Worm (Caenorhabditis elegans): Measurements from ENCODE around the gene B0222.1.
A peak's percentile ranks its signal among the peaks of the same experiment; 100 is the strongest.

The B0222.1 gene

ce11 chrV:9154772-9155171 is 20.7 kb downstream of the B0222.1 start, which contains the start of gene B0222.5:
TSS of gene B0222.5 (minus strand) at chrV:9154872.
- TF ChIP-seq nhr-11 (tag; optimal IDR thresholded peaks at IDR 0.05) (no peak), hlh-17 (GFP tag; optimal IDR thresholded peaks at IDR 0.05; ENCODE audit: borderline replicate concordance) (no peak), lin-14 (GFP tag; optimal IDR thresholded peaks at IDR 0.05) (no peak), ceh-8 (GFP tag; optimal IDR thresholded peaks at IDR 0.05) (no peak), vab-15 (tag; optimal IDR thresholded peaks at IDR 0.05) (no peak), nhr-85 (tag) (no peak), fkh-10 (GFP tag; optimal IDR thresholded peaks at IDR 0.05) (no peak), ets-5 (GFP tag; IDR thresholded peaks at IDR 0.05) (no peak), skn-1 (tag; optimal IDR thresholded peaks at IDR 0.05) (no peak), lin-13 (GFP tag; optimal IDR thresholded peaks at IDR 0.05) (no peak), hlh-4 (tag; optimal IDR thresholded peaks at IDR 0.05) (no peak), nhr-12 (tag; optimal IDR thresholded peaks at IDR 0.05) (no peak), sox-4 (tag; optimal IDR thresholded peaks at IDR 0.05) (no peak)

DNA sequence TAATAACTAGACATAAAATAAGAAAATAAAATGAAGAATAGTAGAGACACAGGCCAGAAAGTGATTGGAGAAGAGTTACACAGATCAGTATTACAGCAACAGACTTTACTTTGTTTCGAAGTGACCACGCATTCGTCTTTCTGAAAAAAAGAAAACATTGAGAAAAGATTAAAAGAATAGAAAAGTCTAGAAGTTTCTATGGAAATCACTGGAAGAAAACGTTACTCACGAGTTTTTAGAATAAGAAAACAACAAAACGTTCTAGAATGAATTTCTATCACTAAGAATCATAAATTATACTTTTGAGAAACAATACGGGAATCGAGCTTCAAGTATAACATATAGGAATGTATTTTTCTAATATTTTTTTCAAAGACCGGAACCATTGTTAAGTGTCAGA is 21.6 kb downstream of the B0222.1 start:
- TF ChIP-seq aly-2 (tag; optimal IDR thresholded peaks at IDR 0.05) (no peak), ceh-63 (GFP tag; optimal IDR thresholded peaks at IDR 0.05) (no peak), dsc-1 (tag; optimal IDR thresholded peaks at IDR 0.05) (no peak), xbp-1 (tag; optimal IDR thresholded peaks at IDR 0.05) (no peak), mab-9 (GFP tag; IDR thresholded peaks at IDR 0.05) (no peak), sox-4 (tag; optimal IDR thresholded peaks at IDR 0.05) (no peak), nhr-90 (tag; optimal IDR thresholded peaks at IDR 0.05; ENCODE audit: poor library complexity) (no peak), nhr-237 (tag; optimal IDR thresholded peaks at IDR 0.05) (no peak), pqm-1 (tag; optimal IDR thresholded peaks at IDR 0.05) (no peak), nhr-20 (tag; optimal IDR thresholded peaks at IDR 0.05) (no peak)

ce11 chrV:9156679-9157078 is 22.6 kb downstream of the B0222.1 start, which contains the start of gene B0222.15:
TSS of gene B0222.15 (minus strand) at chrV:9156779.
- TF ChIP-seq hlh-4 (tag; optimal IDR thresholded peaks at IDR 0.05) (no peak), unc-62 (GFP tag; optimal IDR thresholded peaks at IDR 0.05) (no peak), lsy-2 (tag; optimal IDR thresholded peaks at IDR 0.05) (no peak), ets-5 (GFP tag; IDR thresholded peaks at IDR 0.05) (no peak), pax-3 (tag; optimal IDR thresholded peaks at IDR 0.05) (no peak), aha-1 (tag; optimal IDR thresholded peaks at IDR 0.05) (no peak), jun-1 (tag; optimal IDR thresholded peaks at IDR 0.05) (no peak), nhr-20 (tag; optimal IDR thresholded peaks at IDR 0.05) (no peak), C16A3.4 (tag; optimal IDR thresholded peaks at IDR 0.05) (no peak), C04F5.9 (tag; optimal IDR thresholded peaks at IDR 0.05) (no peak), tbx-2 (tag; optimal IDR thresholded peaks at IDR 0.05) (no peak), nhr-12 (tag; optimal IDR thresholded peaks at IDR 0.05) (no peak), dsc-1 (tag; optimal IDR thresholded peaks at IDR 0.05) (no peak), lin-35 (GFP tag; optimal IDR thresholded peaks at IDR 0.05) (no peak)

DNA sequence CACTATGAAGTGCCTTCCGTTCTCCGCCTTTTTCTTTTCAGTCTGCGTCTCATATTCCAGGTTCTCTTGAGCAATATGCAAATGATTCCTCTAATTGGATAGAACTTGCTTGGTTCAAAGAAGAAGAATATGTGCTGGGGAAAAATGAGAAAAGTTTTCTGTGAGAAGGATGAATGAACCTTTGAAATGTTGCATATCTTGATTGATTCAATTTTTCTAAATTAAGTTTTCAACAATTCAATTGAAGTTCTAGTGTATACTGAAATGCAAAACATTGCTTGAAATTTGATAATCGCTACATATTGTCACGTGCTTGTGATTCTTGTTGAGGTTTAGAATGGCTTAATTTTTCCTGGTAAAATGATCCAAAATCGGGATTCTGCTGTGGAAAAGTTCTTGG is 23.5 kb downstream of the B0222.1 start:
- no peak for TF ChIP-seq tlp-1 (tag; optimal IDR thresholded peaks at IDR 0.05)
- no peak for TF ChIP-seq ceh-82 (tag; optimal IDR thresholded peaks at IDR 0.05)
- TF ChIP-seq tbx-2 (tag; optimal IDR thresholded peaks at IDR 0.05) = no peak
- TF ChIP-seq lin-14 (GFP tag; optimal IDR thresholded peaks at IDR 0.05) = peak; percentile 39
- peak; percentile 96 for TF ChIP-seq fkh-10 (GFP tag; optimal IDR thresholded peaks at IDR 0.05)
- peak; percentile 36 for TF ChIP-seq nhr-71 (tag; optimal IDR thresholded peaks at IDR 0.05)
- peak; percentile 24 for TF ChIP-seq fkh-8 (tag; optimal IDR thresholded peaks at IDR 0.05)
- TF ChIP-seq nhr-47 (tag; optimal IDR thresholded peaks at IDR 0.05) = peak; percentile 41
